Fruit fly (Drosophila melanogaster): ENCODE data around the gene CG42450.

CG42450 gene

dm6 chrX:18838929-18839576 lies 26.0 kb downstream of the CG42450 start (continued):
- TF ChIP-seq lov (optimal IDR thresholded peaks at IDR 0.05): no peak
- TF ChIP-seq lov (GFP tag; IDR thresholded peaks at IDR 0.05): no peak
- TF ChIP-seq CG2712 (tag; optimal IDR thresholded peaks at IDR 0.05): peak; percentile 4
- no peak for TF ChIP-seq CG12219 (GFP tag; optimal IDR thresholded peaks at IDR 0.05)
- TF ChIP-seq phol (tag; optimal IDR thresholded peaks at IDR 0.05): peak; percentile 26
- TF ChIP-seq CG18262 (tag; optimal IDR thresholded peaks at IDR 0.05): peak; percentile 13
- peak; percentile 32 for TF ChIP-seq nom (GFP tag; optimal IDR thresholded peaks at IDR 0.05)
- no peak for TF ChIP-seq Gug (GFP tag; IDR thresholded peaks at IDR 0.05)
- no peak for TF ChIP-seq CG17912 (GFP tag; optimal IDR thresholded peaks at IDR 0.05)
- peak; percentile 8 for TF ChIP-seq BtbVII (GFP tag; optimal IDR thresholded peaks at IDR 0.05)
- TF ChIP-seq CG17361 (GFP tag; IDR thresholded peaks at IDR 0.05): peak; percentile 35; the same call in 1 of the 3 replicates
- TF ChIP-seq ATbp (GFP tag; optimal IDR thresholded peaks at IDR 0.05): peak; percentile 45
- no peak for TF ChIP-seq CG6689 (GFP tag; IDR thresholded peaks at IDR 0.05)
- peak; percentile 25 for TF ChIP-seq CG11504 (tag; optimal IDR thresholded peaks at IDR 0.05)
- no peak for TF ChIP-seq CG30020 (tag; optimal IDR thresholded peaks at IDR 0.05)
- TF ChIP-seq Ssrp (tag; optimal IDR thresholded peaks at IDR 0.05): no peak
- peak; percentile 11 for TF ChIP-seq Ets65A (GFP tag)
- TF ChIP-seq nau (GFP tag; optimal IDR thresholded peaks at IDR 0.05): no peak
- no peak for TF ChIP-seq CkIIα-i1 (GFP tag; IDR thresholded peaks at IDR 0.05)
- TF ChIP-seq bsh (GFP tag; optimal IDR thresholded peaks at IDR 0.05): peak in 1 of 2 experiments; percentile 26
- TF ChIP-seq CG12769 (tag; optimal IDR thresholded peaks at IDR 0.05): no peak
- TF ChIP-seq CG9727 (GFP tag; optimal IDR thresholded peaks at IDR 0.05): no peak
- no peak for TF ChIP-seq repo (GFP tag; optimal IDR thresholded peaks at IDR 0.05)
- TF ChIP-seq gem (tag; optimal IDR thresholded peaks at IDR 0.05): peak; percentile 9
- TF ChIP-seq Hr51 (GFP tag; optimal IDR thresholded peaks at IDR 0.05): no peak
- TF ChIP-seq PHDP (tag; optimal IDR thresholded peaks at IDR 0.05): peak; percentile 17
- TF ChIP-seq peb (GFP tag; IDR thresholded peaks at IDR 0.05): no peak
- no peak for TF ChIP-seq sr (GFP tag; IDR thresholded peaks at IDR 0.05)
- no peak for TF ChIP-seq pho (GFP tag; optimal IDR thresholded peaks at IDR 0.05)
- TF ChIP-seq CG2678 (tag; optimal IDR thresholded peaks at IDR 0.05): peak; percentile 12
- TF ChIP-seq CG6813 (GFP tag; optimal IDR thresholded peaks at IDR 0.05): peak; percentile 26

dm6 chrX:18843229-18844033 lies 30.3 kb downstream of the CG42450 start, which contains the start of gene htk:
TSS of gene htk (plus strand) at chrX:18843663.
- peak; percentile 73 for TF ChIP-seq jumu (GFP tag; optimal IDR thresholded peaks at IDR 0.05)
- TF ChIP-seq Ptx1 (GFP tag; IDR thresholded peaks at IDR 0.05): peak; percentile 64
- peak; percentile 32 for TF ChIP-seq CG34376 (GFP tag; optimal IDR thresholded peaks at IDR 0.05)
- TF ChIP-seq Mrtf (GFP tag; IDR thresholded peaks at IDR 0.05): peak; percentile 69; the same call in 1 of the 3 replicates
- TF ChIP-seq BEAF-32 (GFP tag; optimal IDR thresholded peaks at IDR 0.05): peak; percentile 96
- TF ChIP-seq CG30403 (GFP tag; optimal IDR thresholded peaks at IDR 0.05): peak; percentile 75
- peak; percentile 64 for TF ChIP-seq Xrp1 (GFP tag; IDR thresholded peaks at IDR 0.05)
- TF ChIP-seq CG1603 (tag; optimal IDR thresholded peaks at IDR 0.05): peak; percentile 84
- TF ChIP-seq CG12659 (GFP tag; optimal IDR thresholded peaks at IDR 0.05): peak; percentile 80
- TF ChIP-seq ERR (GFP tag; optimal IDR thresholded peaks at IDR 0.05): peak; percentile 38
- TF ChIP-seq Hr51 (GFP tag; optimal IDR thresholded peaks at IDR 0.05): peak; percentile 40 to 71
- peak; percentile 48 for TF ChIP-seq zfh2 (GFP tag; optimal IDR thresholded peaks at IDR 0.05)
- 0 out of 3 replicates have a peak, but pooled peaks have one; percentile 55 for TF ChIP-seq H15 (GFP tag; IDR thresholded peaks at IDR 0.05)
- TF ChIP-seq cas (GFP tag; IDR thresholded peaks at IDR 0.05): no peak
- no peak for TF ChIP-seq CG6683 (GFP tag; optimal IDR thresholded peaks at IDR 0.05)
- peak; percentile 28 for TF ChIP-seq CG13123 (GFP tag; optimal IDR thresholded peaks at IDR 0.05)
- TF ChIP-seq D19A (tag; optimal IDR thresholded peaks at IDR 0.05): peak; percentile 46
- peak; percentile 82 for TF ChIP-seq Chrac-16 (GFP tag; optimal IDR thresholded peaks at IDR 0.05)
- peak; percentile 87 for TF ChIP-seq CG32532 (GFP tag; IDR thresholded peaks at IDR 0.05)
